Worm (Caenorhabditis elegans) whole organism, late embryonic: Measurements from ENCODE around the gene lgc-19.

Source experiments
- C38D4.7 ChIP-seq: fragments of 200-800 bp; sonication (Bioruptor generic); optimal IDR thresholded peaks from 2 replicates; lab custom pipeline; 2018; ENCODE audit warnings: mild to moderate bottlenecking, missing genetic modification characterization, moderate library complexity, missing compliant biosample characterization
- F13H6.1 ChIP-seq: sonication (generic microtip); optimal IDR thresholded peaks from 2 replicates; lab custom pipeline; 2016; ENCODE audit warnings: missing genetic modification characterization, missing compliant biosample characterization
- Y22D7AL.16 ChIP-seq: sonication (generic microtip); optimal IDR thresholded peaks from 2 replicates; lab custom pipeline; 2016; ENCODE audit warnings: missing genetic modification characterization, missing compliant biosample characterization
- ceh-14 ChIP-seq: sonication (generic microtip); optimal IDR thresholded peaks from 2 replicates; lab custom pipeline; 2016; ENCODE audit warnings: missing genotype, missing genetic modification characterization, missing compliant biosample characterization
- ceh-18 ChIP-seq: sonication (generic microtip); optimal IDR thresholded peaks from 2 replicates; lab custom pipeline; 2016; ENCODE audit warnings: missing genetic modification characterization, missing compliant biosample characterization
- ceh-2 ChIP-seq: sonication (generic microtip); optimal IDR thresholded peaks from 2 replicates; lab custom pipeline; 2016; ENCODE audit warnings: missing genotype, missing genetic modification characterization, missing compliant biosample characterization
- ceh-24 ChIP-seq: sonication (generic microtip); optimal IDR thresholded peaks from 2 replicates; lab custom pipeline; 2016; ENCODE audit warnings: mild to moderate bottlenecking, missing genetic modification characterization, missing compliant biosample characterization
- ceh-31 ChIP-seq: sonication (generic microtip); optimal IDR thresholded peaks from 2 replicates; lab custom pipeline; 2016; ENCODE audit warnings: missing genetic modification characterization, missing compliant biosample characterization
- ceh-6 ChIP-seq: fragments of 200-800 bp; sonication (Bioruptor generic); optimal IDR thresholded peaks from 2 replicates; lab custom pipeline; 2018; ENCODE audit warnings: mild to moderate bottlenecking, missing genetic modification characterization, missing compliant biosample characterization
- ceh-9 ChIP-seq: sonication (generic microtip); optimal IDR thresholded peaks from 2 replicates; lab custom pipeline; 2016; ENCODE audit warnings: mild to moderate bottlenecking, missing genetic modification characterization, inconsistent platforms, missing compliant biosample characterization
- dmd-4 ChIP-seq: sonication (generic microtip); optimal IDR thresholded peaks from 2 replicates; lab custom pipeline; 2016; ENCODE audit warnings: borderline replicate concordance, missing genetic modification characterization, missing compliant biosample characterization
- elt-2 ChIP-seq: sonication (generic microtip); optimal IDR thresholded peaks from 2 replicates; lab custom pipeline; 2016; ENCODE audit warnings: missing genetic modification reagents, missing genetic modification characterization, missing compliant biosample characterization
- elt-4 ChIP-seq: sonication (generic microtip); optimal IDR thresholded peaks from 2 replicates; lab custom pipeline; 2016; ENCODE audit warnings: missing genetic modification characterization, missing compliant biosample characterization
- ets-4 ChIP-seq: sonication (generic microtip); optimal IDR thresholded peaks from 2 replicates; lab custom pipeline; 2016; ENCODE audit warnings: missing genetic modification characterization, missing compliant biosample characterization
- eyg-1 ChIP-seq: sonication (generic microtip); optimal IDR thresholded peaks from 2 replicates; lab custom pipeline; 2016; ENCODE audit warnings: missing genotype, missing genetic modification characterization, missing compliant biosample characterization
- fkh-6 ChIP-seq: sonication (generic microtip); optimal IDR thresholded peaks from 2 replicates; lab custom pipeline; 2016; ENCODE audit warnings: missing genetic modification characterization, missing compliant biosample characterization
- hlh-13 ChIP-seq: fragments of 200-800 bp; sonication (Bioruptor generic); optimal IDR thresholded peaks from 2 replicates; lab custom pipeline; 2018; ENCODE audit warnings: mild to moderate bottlenecking, missing genetic modification characterization, missing compliant biosample characterization
- hlh-15 ChIP-seq: sonication (generic microtip); optimal IDR thresholded peaks from 2 replicates; lab custom pipeline; 2016; ENCODE audit warnings: missing genetic modification characterization, missing compliant biosample characterization
- hlh-6 ChIP-seq: sonication (generic microtip); optimal IDR thresholded peaks from 2 replicates; lab custom pipeline; 2016; ENCODE audit warnings: missing genotype, missing genetic modification characterization, missing compliant biosample characterization
- lin-11 ChIP-seq: fragments of 200-800 bp; sonication (Bioruptor generic); optimal IDR thresholded peaks from 2 replicates; lab custom pipeline; 2018; ENCODE audit warnings: mild to moderate bottlenecking, missing genetic modification characterization, missing compliant biosample characterization
- nfya-1 ChIP-seq: sonication (generic microtip); optimal IDR thresholded peaks from 2 replicates; lab custom pipeline; 2017; ENCODE audit warnings: missing genetic modification characterization, mild to moderate bottlenecking, missing compliant biosample characterization, antibody characterized with exemption, moderate library complexity
- nhr-11 ChIP-seq: fragments of 150-350 bp; optimal IDR thresholded peaks from 2 replicates; lab custom pipeline; 2014; ENCODE audit warnings: missing biosample characterization, missing genetic modification characterization
- nhr-232 ChIP-seq: sonication (generic microtip); optimal IDR thresholded peaks from 2 replicates; lab custom pipeline; 2016; ENCODE audit warnings: missing genetic modification characterization, missing compliant biosample characterization
- pax-1 ChIP-seq: fragments of 150-350 bp; optimal IDR thresholded peaks from 2 replicates; lab custom pipeline; 2014; ENCODE audit warnings: missing biosample characterization, missing genetic modification characterization
- pha-4 ChIP-seq: fragments of 150-350 bp; optimal IDR thresholded peaks from 2 replicates; lab custom pipeline; 2018; ENCODE audit warnings: missing biosample characterization, missing genetic modification reagents, missing genetic modification characterization
- pros-1 ChIP-seq: fragments of 150-350 bp; optimal IDR thresholded peaks from 2 replicates; lab custom pipeline; 2014; ENCODE audit warnings: missing biosample characterization, missing genetic modification reagents, missing genetic modification characterization
- rnt-1 ChIP-seq: sonication (generic microtip); optimal IDR thresholded peaks from 2 replicates; lab custom pipeline; 2016; ENCODE audit warnings: missing genetic modification characterization, missing compliant biosample characterization
- tbx-7 ChIP-seq: sonication (generic microtip); optimal IDR thresholded peaks from 2 replicates; lab custom pipeline; 2016; ENCODE audit warnings: missing genotype, missing genetic modification characterization, missing compliant biosample characterization
- unc-3 ChIP-seq, 2 experiments: fragments of 200-800 bp in 1 of 2; sonication (Bioruptor generic) in 1 of 2; sonication (generic microtip) in 1 of 2; conservative IDR thresholded peaks in 1 of 2; optimal IDR thresholded peaks in 1 of 2; 2 replicates each; pipeline versions ENCODE4 v1.3.6 to Lab custom; 2016 to 2022; ENCODE audit warnings: missing compliant biosample characterization in 2 of 2, missing genetic modification characterization in 2 of 2, missing genetic modification reagents in 1 of 2
- unc-42 ChIP-seq: sonication (generic microtip); optimal IDR thresholded peaks from 2 replicates; lab custom pipeline; 2016; ENCODE audit warnings: missing genotype, missing genetic modification characterization, missing compliant biosample characterization
- unc-55 ChIP-seq: sonication (generic microtip); optimal IDR thresholded peaks from 2 replicates; lab custom pipeline; 2017; ENCODE audit warnings: missing biosample characterization, missing genetic modification reagents, missing genetic modification characterization
- unc-86 ChIP-seq: sonication (generic microtip); optimal IDR thresholded peaks from 2 replicates; lab custom pipeline; 2016; ENCODE audit warnings: missing genetic modification characterization, missing compliant biosample characterization
- zip-5 ChIP-seq: sonication (generic microtip); optimal IDR thresholded peaks from 2 replicates; lab custom pipeline; 2016; ENCODE audit warnings: missing genetic modification characterization, missing compliant biosample characterization
- ztf-16 ChIP-seq: sonication (generic microtip); optimal IDR thresholded peaks from 2 replicates; lab custom pipeline; 2017; ENCODE audit warnings: missing genetic modification characterization, missing compliant biosample characterization

Gene lgc-19

ce11 chrIV:15983920-15984631, 21.6 kb upstream of the lgc-19 start, which contains the start of gene Y105C5B.19:
Gene Y105C5B.19 (minus strand): TSS chrIV:15983970.
- TF ChIP-seq ceh-2 (tag; lab: Kevin White, UChicago) (peak; percentile 1), ceh-31 (tag; lab: Kevin White, UChicago) (peak; percentile 42), ceh-6 (GFP tag; lab: Kevin White, UChicago) (no peak), unc-3 (GFP tag; conservative IDR thresholded peaks at IDR 0.05; lab: Robert Waterston, UW) (no peak), unc-3 (tag; optimal IDR thresholded peaks at IDR 0.05; lab: Kevin White, UChicago) (no peak), nfya-1 (tag; lab: Kevin White, UChicago) (peak; percentile 72)

ce11 chrIV:15964307-15964706, 1.8 kb upstream of the lgc-19 start, which contains the start of gene Y105C5B.18:
Gene Y105C5B.18 (plus strand): TSS chrIV:15964607.
- no peak for TF ChIP-seq ceh-18 (tag; lab: Kevin White, UChicago)
- no peak for TF ChIP-seq unc-86 (tag; lab: Kevin White, UChicago)
- TF ChIP-seq fkh-6 (tag; lab: Kevin White, UChicago): no peak
- TF ChIP-seq F13H6.1: no peak
- TF ChIP-seq lin-11 (tag; lab: Kevin White, UChicago): no peak
- no peak for TF ChIP-seq Y22D7AL.16 (tag; lab: Kevin White, UChicago)
- no peak for TF ChIP-seq unc-55 (GFP tag; lab: Kevin White, UChicago)
- TF ChIP-seq unc-3 (GFP tag; conservative IDR thresholded peaks at IDR 0.05; lab: Robert Waterston, UW): no peak
- no peak for TF ChIP-seq unc-3 (tag; optimal IDR thresholded peaks at IDR 0.05; lab: Kevin White, UChicago)
- TF ChIP-seq elt-2: no peak
- TF ChIP-seq, all 69 proteins: peak for 0

DNA sequence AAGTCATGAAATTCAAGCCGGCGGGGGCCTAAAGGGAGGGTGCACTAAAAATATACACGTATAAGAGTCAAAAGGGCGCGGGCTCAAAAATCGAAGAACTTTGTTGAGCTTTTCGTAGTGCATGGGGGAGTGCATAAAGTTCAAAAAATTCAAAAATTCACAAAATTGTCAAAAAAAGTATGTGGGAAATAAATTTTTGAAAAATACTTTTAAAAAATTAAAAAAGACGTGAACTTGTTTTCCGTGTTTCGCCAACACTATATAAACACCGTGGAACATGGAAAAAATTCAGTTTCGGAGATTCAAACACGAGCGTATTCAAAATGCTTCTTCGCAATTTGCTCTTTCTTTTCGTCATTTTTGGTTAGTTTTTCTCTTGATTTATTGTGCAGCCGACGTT, 289 bp upstream of the lgc-19 start, which contains the start of gene Y105C5B.17:
Gene Y105C5B.17, plus strand, starts transcription at position 301 of the 400 bp plus-strand sequence.
- TF ChIP-seq ceh-2 (tag; lab: Kevin White, UChicago): no peak
- no peak for TF ChIP-seq hlh-15 (tag; lab: Kevin White, UChicago)

- TF ChIP-seq rnt-1 (no peak), unc-42 (no peak), tbx-7 (tag; lab: Kevin White, UChicago) (no peak), ceh-14 (no peak), nhr-232 (tag; lab: Kevin White, UChicago) (no peak), elt-4 (tag; lab: Kevin White, UChicago) (no peak), pax-1 (tag; lab: Kevin White, UChicago) (no peak), pha-4 (tag; lab: Kevin White, UChicago) (no peak), eyg-1 (tag; lab: Kevin White, UChicago) (no peak), C38D4.7 (no peak), hlh-13 (no peak)
These were observed 1.4 kb downstream of the lgc-19 start for ce11 chrIV:15961069-15961468.

DNA sequence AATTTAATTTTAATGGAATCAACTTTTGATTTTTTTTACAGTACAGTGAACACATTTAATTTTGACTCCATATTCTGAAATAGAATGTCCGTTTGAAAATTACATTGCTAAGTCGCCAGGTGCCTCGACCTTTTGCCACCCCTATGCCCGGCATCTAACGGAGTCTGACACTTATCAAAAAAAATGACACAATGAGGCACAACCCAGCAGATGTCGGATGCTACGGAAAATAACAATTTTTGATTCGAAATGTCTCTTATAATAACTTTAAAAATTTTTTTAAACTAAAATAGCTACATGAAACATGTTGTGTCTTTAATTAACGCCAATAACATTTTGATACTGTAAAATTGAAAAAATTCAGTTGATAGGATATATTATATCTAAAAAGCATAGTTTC, 7.2 kb downstream of the lgc-19 start:
- TF ChIP-seq ceh-6 (GFP tag; lab: Kevin White, UChicago) (no peak), zip-5 (tag; lab: Kevin White, UChicago) (no peak), hlh-6 (tag; lab: Kevin White, UChicago) (no peak), lin-11 (tag; lab: Kevin White, UChicago) (no peak), F13H6.1 (no peak), elt-2 (no peak), pha-4 (tag; lab: Kevin White, UChicago) (no peak), ceh-2 (tag; lab: Kevin White, UChicago) (no peak), ceh-24 (tag; lab: Kevin White, UChicago) (no peak), ceh-31 (tag; lab: Kevin White, UChicago) (no peak), Y22D7AL.16 (tag; lab: Kevin White, UChicago) (no peak), ets-4 (tag; lab: Kevin White, UChicago) (no peak), nhr-11 (no peak), dmd-4 (tag; lab: Kevin White, UChicago) (no peak), nhr-232 (tag; lab: Kevin White, UChicago) (no peak), tbx-7 (tag; lab: Kevin White, UChicago) (no peak), ztf-16 (no peak), pros-1 (tag; lab: Kevin White, UChicago) (no peak), ceh-9 (tag; lab: Kevin White, UChicago) (no peak), rnt-1 (no peak)
